Worm (Caenorhabditis elegans) whole organism, young adult: ENCODE data around the gene bca-1.

ENCODE experiments used
- B0035.1 ChIP-seq: sonication (generic microtip); optimal IDR thresholded peaks from 2 replicates; lab custom pipeline; 2016; ENCODE audit warnings: missing genetic modification characterization, mild to moderate bottlenecking, missing compliant biosample characterization, missing genotype, missing genetic modification reagents
- attf-6 ChIP-seq: fragments of 200-800 bp; sonication (Bioruptor generic); IDR thresholded peaks from 2 replicates; pipeline ENCODE4 v1.3.6; 2022; ENCODE audit warnings: missing genetic modification reagents, missing genetic modification characterization, missing compliant biosample characterization
- cebp-2 ChIP-seq: fragments of 200-800 bp; sonication (Bioruptor generic); IDR thresholded peaks from 2 replicates; pipeline ENCODE4 v1.3.6; 2022; ENCODE audit warnings: missing genetic modification characterization, missing compliant biosample characterization
- ets-4 ChIP-seq: fragments of 200-800 bp; sonication (Bioruptor generic); optimal IDR thresholded peaks from 2 replicates; lab custom pipeline; 2018; ENCODE audit warnings: mild to moderate bottlenecking, missing genetic modification characterization, missing compliant biosample characterization
- madf-8 ChIP-seq: fragments of 200-800 bp; sonication (Bioruptor generic); conservative IDR thresholded peaks from 2 replicates; pipeline ENCODE4 v1.3.6; 2022; ENCODE audit warnings: missing genetic modification reagents, missing genetic modification characterization, missing compliant biosample characterization
- unc-62 ChIP-seq: fragments of 150-350 bp; optimal IDR thresholded peaks from 2 replicates; lab custom pipeline; 2014; ENCODE audit warnings: missing biosample characterization, missing genetic modification reagents, missing genetic modification characterization
- ztf-25 ChIP-seq: fragments of 200-800 bp; sonication (Bioruptor generic); IDR thresholded peaks from 2 replicates; pipeline ENCODE4 v1.3.6; 2022; ENCODE audit warnings: missing genetic modification reagents, missing genetic modification characterization, missing compliant biosample characterization
- ztf-6 ChIP-seq: fragments of 200-800 bp; sonication (Bioruptor generic); IDR thresholded peaks from 2 replicates; pipeline ENCODE4 v1.3.6; 2022; ENCODE audit warnings: missing genetic modification reagents, missing genetic modification characterization, missing compliant biosample characterization

ce11 chrX:6247869-6248268, 43.3 kb upstream of the bca-1 start:
- TF ChIP-seq ztf-6 (GFP tag; lab: Robert Waterston, UW) (no peak), madf-8 (GFP tag; lab: Robert Waterston, UW) (no peak), cebp-2 (GFP tag; lab: Robert Waterston, UW) (no peak), unc-62 (GFP tag; lab: Kevin White, UChicago) (no peak), ztf-25 (GFP tag; lab: Robert Waterston, UW) (no peak), attf-6 (GFP tag; lab: Robert Waterston, UW) (no peak), ets-4 (GFP tag; lab: Kevin White, UChicago) (no peak), B0035.1 (tag; lab: Kevin White, UChicago) (no peak)
